Worm (Caenorhabditis elegans) whole organism, mixed stage, embryonic: Measurements from ENCODE around the gene pot-2.

Experiments used
- M03D4.4 ChIP-seq: sonication (generic microtip); optimal IDR thresholded peaks from 2 replicates; lab custom pipeline; 2017; ENCODE audit warnings: mild to moderate bottlenecking, missing genetic modification characterization, missing compliant biosample characterization
- bed-3 ChIP-seq: fragments of 200-800 bp; sonication (Bioruptor generic); optimal IDR thresholded peaks from 3 replicates; lab custom pipeline; 2018; ENCODE audit warnings: mild to moderate bottlenecking, missing genetic modification characterization, moderate library complexity, missing compliant biosample characterization
- blmp-1 ChIP-seq: fragments of 150-350 bp; optimal IDR thresholded peaks from 2 replicates; lab custom pipeline; 2014; ENCODE audit warnings: missing biosample characterization, missing genetic modification characterization
- ceh-39 ChIP-seq: fragments of 150-350 bp; optimal IDR thresholded peaks from 2 replicates; lab custom pipeline; 2014; ENCODE audit warnings: missing biosample characterization, missing genetic modification characterization
- ceh-43 ChIP-seq: fragments of 200-800 bp; sonication (Bioruptor generic); optimal IDR thresholded peaks from 2 replicates; lab custom pipeline; 2018; ENCODE audit warnings: mild to moderate bottlenecking, missing genetic modification characterization, moderate library complexity, missing compliant biosample characterization
- ces-1 ChIP-seq: fragments of 150-350 bp; optimal IDR thresholded peaks from 2 replicates; lab custom pipeline; 2014; ENCODE audit warnings: missing biosample characterization, missing genetic modification reagents, missing genetic modification characterization
- cnd-1 ChIP-seq: fragments of 200-800 bp; sonication (Bioruptor generic); optimal IDR thresholded peaks from 2 replicates; lab custom pipeline; 2018; ENCODE audit warnings: mild to moderate bottlenecking, missing genetic modification characterization, missing compliant biosample characterization
- drap-1 ChIP-seq: fragments of 200-800 bp; sonication (Bioruptor generic); optimal IDR thresholded peaks from 3 replicates; lab custom pipeline; 2018; ENCODE audit warnings: mild to moderate bottlenecking, missing genetic modification characterization, missing compliant biosample characterization
- elt-1 ChIP-seq: sonication (generic microtip); optimal IDR thresholded peaks from 2 replicates; lab custom pipeline; 2017; ENCODE audit warnings: missing genetic modification characterization, mild to moderate bottlenecking, missing compliant biosample characterization, antibody characterized with exemption, moderate library complexity, borderline replicate concordance; ENCODE audit not compliant: insufficient read depth
- elt-3 ChIP-seq: fragments of 150-350 bp; optimal IDR thresholded peaks from 2 replicates; lab custom pipeline; 2014; ENCODE audit warnings: missing biosample characterization, missing genetic modification characterization
- flh-1 ChIP-seq: fragments of 200-800 bp; sonication (Bioruptor generic); optimal IDR thresholded peaks from 2 replicates; lab custom pipeline; 2018; ENCODE audit warnings: mild to moderate bottlenecking, missing genetic modification characterization, moderate library complexity, missing compliant biosample characterization
- hlh-1 ChIP-seq: fragments of 150-350 bp; optimal IDR thresholded peaks from 2 replicates; lab custom pipeline; 2014; ENCODE audit warnings: missing biosample characterization, missing genetic modification reagents, missing genetic modification characterization
- lin-13 ChIP-seq: fragments of 150-350 bp; optimal IDR thresholded peaks from 2 replicates; lab custom pipeline; 2014; ENCODE audit warnings: missing biosample characterization, missing genetic modification characterization
- lin-32 ChIP-seq: fragments of 200-800 bp; sonication (Bioruptor generic); optimal IDR thresholded peaks from 2 replicates; lab custom pipeline; 2018; ENCODE audit warnings: mild to moderate bottlenecking, missing genetic modification characterization, missing compliant biosample characterization
- lsy-2 ChIP-seq: fragments of 150-350 bp; optimal IDR thresholded peaks from 2 replicates; lab custom pipeline; 2014; ENCODE audit warnings: missing biosample characterization, missing genetic modification characterization
- mab-5 ChIP-seq: fragments of 150-350 bp; optimal IDR thresholded peaks from 2 replicates; lab custom pipeline; 2014; ENCODE audit warnings: missing biosample characterization, missing genetic modification characterization
- mep-1 ChIP-seq: fragments of 150-350 bp; optimal IDR thresholded peaks from 2 replicates; lab custom pipeline; 2017; ENCODE audit warnings: missing biosample characterization, missing genetic modification reagents, missing genetic modification characterization, inconsistent platforms
- mls-2 ChIP-seq: sonication (generic microtip); optimal IDR thresholded peaks from 2 replicates; lab custom pipeline; 2016; ENCODE audit warnings: mild to moderate bottlenecking, missing genetic modification characterization, moderate library complexity, missing compliant biosample characterization
- nhr-12 ChIP-seq: fragments of 150-350 bp; optimal IDR thresholded peaks from 2 replicates; lab custom pipeline; 2014; ENCODE audit warnings: missing biosample characterization, missing genetic modification characterization
- nhr-2 ChIP-seq: fragments of 150-350 bp; optimal IDR thresholded peaks from 2 replicates; lab custom pipeline; 2014; ENCODE audit warnings: missing biosample characterization, missing genetic modification characterization
- nhr-237 ChIP-seq: fragments of 150-350 bp; optimal IDR thresholded peaks from 2 replicates; lab custom pipeline; 2014; ENCODE audit warnings: missing biosample characterization, missing genetic modification characterization
- nhr-28 ChIP-seq: fragments of 150-350 bp; optimal IDR thresholded peaks from 2 replicates; lab custom pipeline; 2014; ENCODE audit warnings: missing biosample characterization, missing genetic modification characterization
- nhr-76 ChIP-seq: sonication (generic microtip); optimal IDR thresholded peaks from 2 replicates; lab custom pipeline; 2017; ENCODE audit warnings: missing biosample characterization, missing genetic modification characterization
- sptf-1 ChIP-seq: sonication (generic microtip); optimal IDR thresholded peaks from 2 replicates; lab custom pipeline; 2017; ENCODE audit warnings: mild to moderate bottlenecking, missing genetic modification characterization, moderate library complexity, missing compliant biosample characterization
- tbx-8 ChIP-seq: fragments of 200-800 bp; sonication (Bioruptor generic); optimal IDR thresholded peaks from 2 replicates; lab custom pipeline; 2018; ENCODE audit warnings: mild to moderate bottlenecking, missing genetic modification characterization, moderate library complexity, missing compliant biosample characterization
- unc-120 ChIP-seq: sonication (generic microtip); optimal IDR thresholded peaks from 2 replicates; lab custom pipeline; 2017; ENCODE audit warnings: missing genetic modification characterization, missing compliant biosample characterization; ENCODE audit not compliant: poor library complexity, severe bottlenecking
- unc-62 ChIP-seq: fragments of 150-350 bp; optimal IDR thresholded peaks from 2 replicates; lab custom pipeline; 2014; ENCODE audit warnings: missing biosample characterization, missing genetic modification reagents, missing genetic modification characterization
- zip-8 ChIP-seq: fragments of 150-350 bp; optimal IDR thresholded peaks from 2 replicates; lab custom pipeline; 2014; ENCODE audit warnings: missing biosample characterization, missing genetic modification characterization
- ztf-11 ChIP-seq: fragments of 150-350 bp; optimal IDR thresholded peaks from 2 replicates; lab custom pipeline; 2014; ENCODE audit warnings: missing biosample characterization, missing genetic modification characterization

The pot-2 gene

DNA sequence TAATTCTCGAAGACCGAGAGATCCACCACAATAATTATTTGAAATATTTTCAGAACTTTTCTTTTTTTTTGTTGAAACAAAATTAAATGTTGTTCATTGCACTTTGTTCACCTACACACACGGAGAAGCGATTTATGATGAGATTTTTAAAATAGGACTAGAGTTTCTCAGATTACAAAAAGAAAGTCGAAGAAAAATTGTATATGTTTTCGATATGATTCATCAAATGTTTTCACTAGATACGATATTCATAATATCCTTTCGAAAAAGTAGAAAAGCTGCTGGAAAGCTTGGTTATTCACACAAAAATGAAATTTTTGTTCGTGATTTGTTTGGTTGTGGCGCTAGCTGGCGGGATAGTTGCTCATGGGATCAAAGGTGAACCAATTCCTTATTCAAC is 1.0 kb downstream of the pot-2 start, which contains the start of gene F57C2.4:
Gene F57C2.4 (plus strand): TSS at position 301 of the 400 bp plus-strand sequence.
- no peak for TF ChIP-seq hlh-1 (tag; lab: Kevin White, UChicago)
- no peak for TF ChIP-seq blmp-1 (tag; lab: Kevin White, UChicago)
- TF ChIP-seq mls-2 (tag; lab: Kevin White, UChicago) = no peak
- no peak for TF ChIP-seq nhr-2 (tag; lab: Kevin White, UChicago)
- TF ChIP-seq lin-32 = no peak
- TF ChIP-seq mab-5 (tag; lab: Kevin White, UChicago) = no peak
- TF ChIP-seq zip-8 (tag; lab: Kevin White, UChicago) = no peak
- TF ChIP-seq elt-1 (tag; lab: Kevin White, UChicago) = no peak

DNA sequence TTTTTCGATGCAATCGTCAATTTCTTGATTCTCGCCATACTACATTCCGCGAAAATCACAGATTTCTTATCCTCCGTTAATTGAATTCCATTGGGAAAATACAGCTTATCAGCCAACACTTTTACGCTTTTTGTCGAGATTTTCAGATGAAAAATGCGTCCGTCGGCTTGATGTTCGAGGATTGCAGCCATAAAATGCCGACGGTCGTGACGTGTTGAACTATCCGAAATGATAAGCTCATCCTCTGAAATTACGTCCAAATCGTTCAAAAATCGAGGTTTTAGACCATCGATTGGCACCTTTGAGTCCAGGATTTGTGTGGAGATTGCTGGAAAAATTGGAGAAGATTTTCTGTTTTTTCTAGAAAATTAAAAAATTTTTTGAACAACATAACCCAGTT is 3.1 kb downstream of the pot-2 start:
- no peak for TF ChIP-seq cnd-1
- no peak for TF ChIP-seq M03D4.4 (tag; lab: Kevin White, UChicago)
- TF ChIP-seq mab-5 (tag; lab: Kevin White, UChicago) = no peak
- no peak for TF ChIP-seq zip-8 (tag; lab: Kevin White, UChicago)
- no peak for TF ChIP-seq ceh-39 (tag; lab: Kevin White, UChicago)
- TF ChIP-seq lin-32 = no peak
- TF ChIP-seq mls-2 (tag; lab: Kevin White, UChicago) = no peak
- no peak for TF ChIP-seq mep-1 (tag; lab: Kevin White, UChicago)

ce11 chrII:14528233-14528802 is 4.3 kb downstream of the pot-2 start, which contains the start of the genes F57C2.5 and spat-1:
Gene F57C2.5 (minus strand): TSS chrII:14528239.
Gene spat-1 (plus strand): TSS chrII:14528752.
- TF ChIP-seq ces-1 (peak; percentile 87), bed-3 (GFP tag; lab: Kevin White, UChicago) (peak; percentile 31), mls-2 (tag; lab: Kevin White, UChicago) (peak; percentile 32), mab-5 (tag; lab: Kevin White, UChicago) (no peak), nhr-28 (tag; lab: Kevin White, UChicago) (no peak), mep-1 (tag; lab: Kevin White, UChicago) (peak; percentile 20), nhr-12 (tag; lab: Kevin White, UChicago) (no peak), ceh-43 (GFP tag; lab: Kevin White, UChicago) (peak; percentile 85), elt-3 (tag; lab: Kevin White, UChicago) (no peak), lsy-2 (tag; lab: Kevin White, UChicago) (peak; percentile 95), elt-1 (tag; lab: Kevin White, UChicago) (no peak), nhr-237 (peak; percentile 61), lin-32 (peak; percentile 49), M03D4.4 (tag; lab: Kevin White, UChicago) (peak; percentile 40), flh-1 (no peak), hlh-1 (tag; lab: Kevin White, UChicago) (no peak), sptf-1 (peak; percentile 83), blmp-1 (tag; lab: Kevin White, UChicago) (no peak), drap-1 (GFP tag; lab: Kevin White, UChicago) (peak; percentile 51), unc-62 (GFP tag; lab: Kevin White, UChicago) (no peak), unc-120 (tag; lab: Kevin White, UChicago) (peak; percentile 31), lin-13 (tag; lab: Kevin White, UChicago) (peak; percentile 54)

- TF ChIP-seq mls-2 (tag; lab: Kevin White, UChicago) (no peak), ztf-11 (no peak), unc-62 (GFP tag; lab: Kevin White, UChicago) (no peak), unc-120 (tag; lab: Kevin White, UChicago) (no peak), mep-1 (tag; lab: Kevin White, UChicago) (no peak), tbx-8 (GFP tag; lab: Kevin White, UChicago) (no peak), hlh-1 (tag; lab: Kevin White, UChicago) (no peak), elt-1 (tag; lab: Kevin White, UChicago) (no peak), zip-8 (tag; lab: Kevin White, UChicago) (no peak)
Measured at ce11 chrII:14534000-14534399, 10.0 kb downstream of the pot-2 start, which contains the start of gene C04H5.1. Gene C04H5.1 (plus strand): TSS chrII:14534300.

DNA sequence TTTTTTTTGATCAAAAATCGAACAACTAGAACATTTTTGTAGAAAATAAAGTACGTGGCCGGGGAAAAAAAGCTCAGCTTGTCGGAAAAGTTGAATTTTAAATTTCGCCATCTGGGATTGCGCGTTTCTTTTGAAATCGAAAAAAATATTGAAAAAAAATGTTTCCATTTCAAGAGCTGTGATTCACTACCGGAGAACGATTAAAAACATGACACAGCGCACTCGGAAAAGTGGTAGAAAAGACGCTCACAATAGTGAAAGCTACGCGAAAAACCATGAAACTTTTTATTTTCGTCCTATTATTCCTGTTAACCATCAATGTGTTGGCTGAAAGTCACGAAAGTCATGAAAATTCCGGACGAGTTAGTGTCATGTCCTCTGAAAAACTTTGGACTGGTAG is 13.8 kb downstream of the pot-2 start, which contains the start of the genes clec-147 and C04H5.7:
Gene clec-147 (minus strand): TSS at position 101 of the 400 bp plus-strand sequence.
Gene C04H5.7 (plus strand): TSS at position 219 of the 400 bp plus-strand sequence.
- no peak for TF ChIP-seq drap-1 (GFP tag; lab: Kevin White, UChicago)
- no peak for TF ChIP-seq nhr-76 (tag; lab: Kevin White, UChicago)
